Fruit fly (Drosophila melanogaster): Measurements from ENCODE around the gene CG42716.
A peak's percentile ranks its signal among the peaks of the same experiment; 100 is the strongest.

DNA sequence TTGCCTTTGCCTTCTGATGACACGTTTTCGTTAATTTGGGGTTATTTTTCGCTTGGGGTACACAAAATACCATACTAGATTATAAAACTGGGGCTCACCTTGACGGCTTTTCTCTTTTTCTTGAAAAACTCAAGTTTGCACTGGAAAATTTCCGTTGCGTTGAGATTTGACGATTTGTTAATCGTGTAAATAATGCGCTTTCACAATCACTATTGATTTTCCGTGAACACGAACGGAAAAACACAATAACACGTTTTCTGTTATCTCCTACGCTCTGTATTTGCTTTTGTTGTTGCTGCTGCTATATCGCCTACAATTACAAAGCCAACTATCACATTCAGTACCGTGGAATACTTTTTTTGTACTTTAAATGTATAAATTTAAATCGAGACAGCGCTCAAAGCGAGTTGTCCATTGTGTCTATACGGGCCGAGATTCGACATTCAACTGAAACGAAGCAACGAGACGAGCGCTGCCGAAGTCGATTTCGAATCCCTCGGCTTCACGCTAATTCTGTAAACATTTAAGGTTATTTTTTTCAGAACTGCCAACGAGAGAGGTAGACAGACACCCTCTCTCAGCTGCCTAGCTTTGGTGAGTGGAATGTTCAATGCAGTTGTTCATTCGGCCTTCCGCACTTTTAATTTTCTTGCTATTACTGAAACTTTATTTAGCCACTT, 12.9 kb downstream of the CG42716 start:
- TF ChIP-seq Ets98B (GFP tag; IDR thresholded peaks at IDR 0.05) (peak; percentile 48; the same call in 1 of the 2 replicates), EcR (GFP tag; optimal IDR thresholded peaks at IDR 0.05) (no peak), CG14655 (GFP tag; optimal IDR thresholded peaks at IDR 0.05) (peak; percentile 12), D1 (tag; optimal IDR thresholded peaks at IDR 0.05) (no peak), CG10348 (GFP tag; IDR thresholded peaks at IDR 0.05) (no peak), CG8159 (tag; optimal IDR thresholded peaks at IDR 0.05) (no peak), CG9948 (tag; optimal IDR thresholded peaks at IDR 0.05) (no peak), CG4496 (GFP tag; IDR thresholded peaks at IDR 0.05) (peak; percentile 63; the same call in 2 of the 3 replicates), CG17806 (tag; optimal IDR thresholded peaks at IDR 0.05) (peak; percentile 3)
